Worm (Caenorhabditis elegans) whole organism, early embryonic: ENCODE measurements around the gene nhr-3.

Source experiments
- aly-1 ChIP-seq: sonication (generic microtip); optimal IDR thresholded peaks from 2 replicates; lab custom pipeline; 2016; ENCODE audit warnings: missing genetic modification characterization, missing compliant biosample characterization
- ceh-13 ChIP-seq: fragments of 200-800 bp; sonication (Bioruptor generic); optimal IDR thresholded peaks from 2 replicates; lab custom pipeline; 2018; ENCODE audit warnings: mild to moderate bottlenecking, missing genetic modification characterization, missing compliant biosample characterization
- flt-1 ChIP-seq: fragments of 200-800 bp; sonication (Bioruptor generic); IDR thresholded peaks from 2 replicates; pipeline ENCODE4 v1.3.6; 2022; ENCODE audit warnings: missing genetic modification characterization, missing compliant biosample characterization
- sea-1 ChIP-seq: fragments of 200-800 bp; sonication (Bioruptor generic); conservative IDR thresholded peaks from 2 replicates; pipeline ENCODE4 v1.3.6; 2022; ENCODE audit warnings: missing genetic modification characterization, missing compliant biosample characterization
- tbx-37 ChIP-seq: fragments of 200-800 bp; sonication (Bioruptor generic); conservative IDR thresholded peaks from 2 replicates; pipeline ENCODE4 v1.3.6; 2022; ENCODE audit warnings: missing genetic modification reagents, missing genetic modification characterization, missing compliant biosample characterization

- TF ChIP-seq aly-1 (tag; lab: Kevin White, UChicago) (no peak), ceh-13 (GFP tag; lab: Kevin White, UChicago) (no peak), tbx-37 (GFP tag; lab: Robert Waterston, UW) (no peak), sea-1 (GFP tag; lab: Robert Waterston, UW) (no peak), flt-1 (GFP tag; lab: Robert Waterston, UW) (peak; percentile 3; the same call in 1 of the 2 replicates)
These were observed 44.4 kb downstream of the nhr-3 start, which contains the start of gene eor-2 for ce11 chrX:14602676-14603075.
